Worm (Caenorhabditis elegans): Measurements from ENCODE around the gene Y53C12A.10.

ce11 chrII:9682044-9682443 lies 22.6 kb downstream of the Y53C12A.10 start:
- TF ChIP-seq him-1 (tag; optimal IDR thresholded peaks at IDR 0.05), result no peak
- no peak for TF ChIP-seq dao-5 (tag; optimal IDR thresholded peaks at IDR 0.05)
- no peak for TF ChIP-seq W03F9.2 (tag; optimal IDR thresholded peaks at IDR 0.05)
